Worm (Caenorhabditis elegans): ENCODE measurements around the gene eif-3.L.

The eif-3.L gene

DNA sequence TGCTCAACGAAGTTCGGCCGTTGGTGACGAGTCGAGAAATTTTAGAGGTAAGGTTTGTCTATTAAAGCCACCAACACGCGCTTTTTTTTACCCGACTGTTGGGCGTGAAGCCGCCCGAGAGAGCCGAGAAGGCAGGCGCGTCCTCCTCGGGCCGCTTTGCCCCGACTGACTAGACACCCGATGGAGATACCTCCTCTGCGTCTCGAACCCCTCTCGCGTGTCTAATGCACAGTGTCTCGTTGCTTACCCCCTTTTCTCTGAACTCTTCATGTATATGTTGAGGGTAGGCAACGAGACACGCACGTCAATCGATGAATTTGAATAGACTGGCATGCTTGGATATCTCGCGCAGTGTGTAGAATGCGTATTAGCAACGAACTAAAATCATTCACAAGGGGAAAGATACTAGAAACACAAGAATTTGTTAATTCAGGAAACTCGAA, 39.5 kb upstream of the eif-3.L start (continued):
- TF ChIP-seq hmg-1.2 (GFP tag; IDR thresholded peaks at IDR 0.05) (peak; percentile 93), somi-1 (GFP tag; optimal IDR thresholded peaks at IDR 0.05) (peak; percentile 90), mes-4 (tag; optimal IDR thresholded peaks at IDR 0.05) (peak; percentile 36)

DNA sequence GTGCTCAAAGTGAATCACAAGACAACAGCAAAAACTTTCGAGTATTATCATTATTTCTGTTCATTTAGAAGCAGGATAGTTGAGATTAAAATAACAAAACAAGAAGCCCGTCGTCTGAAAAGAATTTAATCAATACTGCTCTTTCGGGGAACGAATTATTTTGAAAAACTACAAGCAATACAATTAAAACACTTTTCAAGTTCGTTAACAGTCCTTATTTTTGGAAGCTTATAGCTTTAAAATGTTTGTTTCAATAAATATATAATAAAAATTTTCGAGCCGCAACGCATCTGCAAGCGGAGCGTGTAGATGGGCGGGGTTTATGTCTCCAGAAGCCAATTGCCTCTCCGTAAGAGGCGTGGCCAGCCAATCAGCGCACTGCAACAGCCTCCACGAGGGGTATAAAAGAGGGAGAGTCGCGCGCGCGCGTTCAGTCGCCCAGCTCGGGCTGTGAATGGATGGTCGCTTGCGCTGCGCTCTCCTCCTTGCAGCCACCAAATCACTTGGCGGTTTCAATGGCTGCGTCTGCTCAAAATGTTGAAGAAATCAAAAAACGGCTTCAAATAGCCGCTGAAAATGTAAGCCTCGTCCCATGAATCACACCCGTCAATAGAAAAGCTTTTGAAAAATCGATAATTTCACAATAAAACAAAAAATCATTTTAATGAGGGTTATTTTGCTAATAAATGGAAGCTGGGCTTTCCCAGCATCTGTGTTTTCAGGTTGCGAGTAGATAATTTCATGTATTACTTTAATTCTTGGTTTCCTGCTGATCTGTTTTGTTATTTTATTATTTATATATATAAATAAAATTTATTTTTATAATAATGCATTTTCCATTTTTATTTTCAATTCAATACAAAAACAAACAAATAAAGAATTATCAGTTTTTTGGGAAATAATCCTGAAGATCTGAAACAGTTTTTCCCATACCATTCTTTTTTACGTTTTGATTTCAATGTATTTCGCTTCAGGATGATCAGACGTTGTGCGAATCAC, 38.8 kb upstream of the eif-3.L start, which contains the start of the genes ift-43 and mdt-26:
TSS of gene ift-43 (minus strand) at position 51 of the 999 bp plus-strand sequence.
TSS of gene mdt-26 (plus strand) at position 446 of the 999 bp plus-strand sequence.
- TF ChIP-seq Y56A3A.18 (GFP tag; IDR thresholded peaks at IDR 0.05) (no peak), Y53G8AR.9 (GFP tag; conservative IDR thresholded peaks at IDR 0.05) (peak; percentile 66; the same call in 1 of the 2 replicates), F33H1.4 (GFP tag; IDR thresholded peaks at IDR 0.05) (0 out of 2 replicates have a peak, but pooled peaks have one; percentile 43), Y79H2A.3 (GFP tag; conservative IDR thresholded peaks at IDR 0.05) (peak; percentile 81; the same call in 1 of the 2 replicates), F10E7.11 (tag; optimal IDR thresholded peaks at IDR 0.05) (no peak), F52B5.7 (tag; optimal IDR thresholded peaks at IDR 0.05) (no peak), B0261.1 (tag; optimal IDR thresholded peaks at IDR 0.05) (no peak), cebp-1 (GFP tag; IDR thresholded peaks at IDR 0.05) (peak; percentile 77), cebp-1 (tag; optimal IDR thresholded peaks at IDR 0.05) (peak; percentile 80), cebp-2 (GFP tag; IDR thresholded peaks at IDR 0.05) (0 out of 2 replicates have a peak, but pooled peaks have one; percentile 40), nhr-120 (GFP tag; IDR thresholded peaks at IDR 0.05) (no peak), zim-3 (tag; optimal IDR thresholded peaks at IDR 0.05) (peak; percentile 72), bed-1 (GFP tag; IDR thresholded peaks at IDR 0.05) (0 out of 2 replicates have a peak, but pooled peaks have one; percentile 86), ztf-18 (tag; optimal IDR thresholded peaks at IDR 0.05) (peak; percentile 25), lir-1 (GFP tag; conservative IDR thresholded peaks at IDR 0.05) (peak; percentile 48; the same call in 1 of the 2 replicates), attf-3 (GFP tag; conservative IDR thresholded peaks at IDR 0.05) (no peak), efl-1 (GFP tag; optimal IDR thresholded peaks at IDR 0.05) (peak; percentile 44), nfya-2 (GFP tag; IDR thresholded peaks at IDR 0.05) (peak; percentile 100), ets-4 (GFP tag; optimal IDR thresholded peaks at IDR 0.05) (peak; percentile 49), bed-2 (GFP tag; IDR thresholded peaks at IDR 0.05) (peak; percentile 55; the same call in 1 of the 2 replicates), atf-7 (tag; optimal IDR thresholded peaks at IDR 0.05) (peak; percentile 3), zfh-2 (GFP tag; conservative IDR thresholded peaks at IDR 0.05) (peak; percentile 99), hsf-1 (GFP tag; IDR thresholded peaks at IDR 0.05) (no peak), nhr-27 (tag; optimal IDR thresholded peaks at IDR 0.05) (no peak), Y95B8A.8 (GFP tag; IDR thresholded peaks at IDR 0.05) (peak; percentile 65), lin-40 (tag; optimal IDR thresholded peaks at IDR 0.05) (peak; percentile 87), ccch-3 (GFP tag; optimal IDR thresholded peaks at IDR 0.05) (peak; percentile 32), ztf-26 (tag; optimal IDR thresholded peaks at IDR 0.05) (peak; percentile 87), hlh-26 (GFP tag; conservative IDR thresholded peaks at IDR 0.05) (no peak), pbrm-1 (GFP tag; IDR thresholded peaks at IDR 0.05) (peak; percentile 83), mel-28 (tag; optimal IDR thresholded peaks at IDR 0.05; ENCODE audit: borderline replicate concordance) (peak; percentile 11), nhr-90 (tag; optimal IDR thresholded peaks at IDR 0.05) (peak; percentile 6), akir-1 (GFP tag; optimal IDR thresholded peaks at IDR 0.05) (no peak), F37B4.10 (GFP tag; IDR thresholded peaks at IDR 0.05) (no peak), chd-7 (tag; optimal IDR thresholded peaks at IDR 0.05) (peak; percentile 73), tbx-9 (tag; optimal IDR thresholded peaks at IDR 0.05; ENCODE audit: borderline replicate concordance) (no peak), lin-26 (GFP tag; IDR thresholded peaks at IDR 0.05) (peak; percentile 61), mes-4 (tag; optimal IDR thresholded peaks at IDR 0.05) (no peak), pha-4 (tag; optimal IDR thresholded peaks at IDR 0.05) (no peak), C17E4.6 (GFP tag; IDR thresholded peaks at IDR 0.05) (peak; percentile 53; the same call in 1 of the 2 replicates), ztf-25 (GFP tag; IDR thresholded peaks at IDR 0.05) (no peak), egl-18 (GFP tag; IDR thresholded peaks at IDR 0.05) (peak; percentile 86; the same call in 1 of the 2 replicates)
